Worm (Caenorhabditis elegans) whole organism, L3 larva: ENCODE data around the gene sup-9.

ENCODE experiments used
- aly-2 ChIP-seq: fragments of 150-350 bp; optimal IDR thresholded peaks from 2 replicates; lab custom pipeline; 2014; ENCODE audit warnings: missing biosample characterization, missing genetic modification characterization
- ceh-28 ChIP-seq: fragments of 150-350 bp; optimal IDR thresholded peaks from 2 replicates; lab custom pipeline; 2014; ENCODE audit warnings: missing biosample characterization, missing genetic modification reagents, missing genetic modification characterization
- egl-5 ChIP-seq: fragments of 150-350 bp; optimal IDR thresholded peaks from 2 replicates; lab custom pipeline; 2017; ENCODE audit warnings: missing biosample characterization, missing genetic modification reagents, missing genetic modification characterization, inconsistent platforms
- elt-1 ChIP-seq: fragments of 150-350 bp; optimal IDR thresholded peaks from 2 replicates; lab custom pipeline; 2014; ENCODE audit warnings: missing biosample characterization, missing genetic modification characterization
- elt-2 ChIP-seq: sonication (generic microtip); optimal IDR thresholded peaks from 2 replicates; lab custom pipeline; 2016; ENCODE audit warnings: missing genetic modification reagents, mild to moderate bottlenecking, missing genetic modification characterization, missing compliant biosample characterization
- elt-3 ChIP-seq, 3 experiments: fragments of 150-350 bp in 1 of 3; sonication (generic microtip) in 2 of 3; optimal IDR thresholded peaks; 2 replicates in 2 of 3; 4 replicates in 1 of 3; lab custom pipeline; 2014 to 2017; ENCODE audit warnings: missing biosample characterization in 3 of 3, missing genetic modification characterization in 3 of 3
- eor-1 ChIP-seq, 2 experiments: fragments of 150-350 bp; optimal IDR thresholded peaks; 2 replicates each; lab custom pipeline; 2014 to 2018; ENCODE audit warnings: missing biosample characterization in 2 of 2, missing genetic modification characterization in 2 of 2
- fkh-10 ChIP-seq: sonication (generic microtip); optimal IDR thresholded peaks from 2 replicates; lab custom pipeline; 2017; ENCODE audit warnings: missing biosample characterization, missing genetic modification reagents, missing genetic modification characterization
- fos-1 ChIP-seq: fragments of 150-350 bp; optimal IDR thresholded peaks from 2 replicates; lab custom pipeline; 2014; ENCODE audit warnings: missing biosample characterization, missing genetic modification characterization
- hmg-11 ChIP-seq: sonication (generic microtip); optimal IDR thresholded peaks from 2 replicates; lab custom pipeline; 2016; ENCODE audit warnings: missing genetic modification characterization, missing compliant biosample characterization
- lin-15B ChIP-seq: fragments of 150-350 bp; optimal IDR thresholded peaks from 2 replicates; lab custom pipeline; 2014; ENCODE audit warnings: missing biosample characterization, missing genetic modification characterization
- lin-39 ChIP-seq: fragments of 150-350 bp; optimal IDR thresholded peaks from 2 replicates; lab custom pipeline; 2018; ENCODE audit warnings: missing biosample characterization, missing genetic modification reagents, missing genetic modification characterization
- lsy-12 ChIP-seq: sonication (generic microtip); optimal IDR thresholded peaks from 2 replicates; lab custom pipeline; 2016; ENCODE audit warnings: mild to moderate bottlenecking, missing genetic modification characterization, missing compliant biosample characterization
- mml-1 ChIP-seq: fragments of 150-350 bp; sonication (generic microtip); optimal IDR thresholded peaks from 3 replicates; lab custom pipeline; 2014; ENCODE audit warnings: missing biosample characterization, missing genetic modification characterization
- nfya-1 ChIP-seq: sonication (generic microtip); optimal IDR thresholded peaks from 2 replicates; lab custom pipeline; 2017; ENCODE audit warnings: missing genetic modification characterization, mild to moderate bottlenecking, missing compliant biosample characterization, antibody characterized with exemption, moderate library complexity; ENCODE audit not compliant: insufficient read depth
- nhr-11 ChIP-seq: fragments of 150-350 bp; optimal IDR thresholded peaks from 2 replicates; lab custom pipeline; 2014; ENCODE audit warnings: missing biosample characterization, missing genetic modification characterization
- nhr-12 ChIP-seq: fragments of 150-350 bp; optimal IDR thresholded peaks from 2 replicates; lab custom pipeline; 2014; ENCODE audit warnings: missing biosample characterization, missing genetic modification characterization
- nhr-237 ChIP-seq: fragments of 150-350 bp; optimal IDR thresholded peaks from 2 replicates; lab custom pipeline; 2014; ENCODE audit warnings: missing biosample characterization, missing genetic modification characterization
- nhr-25 ChIP-seq: sonication (generic microtip); optimal IDR thresholded peaks from 2 replicates; lab custom pipeline; 2017; ENCODE audit warnings: missing biosample characterization, missing genetic modification characterization
- nhr-28 ChIP-seq: fragments of 150-350 bp; optimal IDR thresholded peaks from 2 replicates; lab custom pipeline; 2014; ENCODE audit warnings: missing biosample characterization, missing genetic modification characterization
- nhr-43 ChIP-seq: sonication (generic microtip); optimal IDR thresholded peaks from 2 replicates; lab custom pipeline; 2016; ENCODE audit warnings: mild to moderate bottlenecking, missing genetic modification characterization, missing compliant biosample characterization; ENCODE audit not compliant: poor library complexity, severe bottlenecking
- nhr-76 ChIP-seq: fragments of 150-350 bp; sonication (generic microtip); optimal IDR thresholded peaks from 5 replicates; lab custom pipeline; 2014; ENCODE audit warnings: missing biosample characterization, missing genetic modification characterization
- nhr-77 ChIP-seq: fragments of 150-350 bp; optimal IDR thresholded peaks from 2 replicates; lab custom pipeline; 2014; ENCODE audit warnings: missing biosample characterization, missing genetic modification characterization
- pha-4 ChIP-seq: fragments of 150-350 bp; optimal IDR thresholded peaks from 2 replicates; lab custom pipeline; 2014; ENCODE audit warnings: missing biosample characterization, missing genetic modification reagents, missing genetic modification characterization
- sea-2 ChIP-seq: fragments of 150-350 bp; sonication (generic microtip); optimal IDR thresholded peaks from 4 replicates; lab custom pipeline; 2014; ENCODE audit warnings: missing biosample characterization, missing genetic modification reagents, missing genetic modification characterization
- skn-1 ChIP-seq: fragments of 150-350 bp; optimal IDR thresholded peaks from 2 replicates; lab custom pipeline; 2014; ENCODE audit warnings: missing biosample characterization, missing genetic modification characterization
- tbx-2 ChIP-seq: sonication (generic microtip); optimal IDR thresholded peaks from 2 replicates; lab custom pipeline; 2016; ENCODE audit warnings: mild to moderate bottlenecking, missing genetic modification characterization, missing compliant biosample characterization
- unc-62 ChIP-seq: fragments of 150-350 bp; sonication (generic microtip); optimal IDR thresholded peaks from 4 replicates; lab custom pipeline; 2014; ENCODE audit warnings: missing biosample characterization, missing genetic modification reagents, missing genetic modification characterization
- zag-1 ChIP-seq: fragments of 150-350 bp; optimal IDR thresholded peaks from 2 replicates; lab custom pipeline; 2014; ENCODE audit warnings: missing biosample characterization, missing genetic modification characterization
- ztf-11 ChIP-seq: fragments of 150-350 bp; optimal IDR thresholded peaks from 2 replicates; lab custom pipeline; 2014; ENCODE audit warnings: missing biosample characterization, missing genetic modification characterization

Gene sup-9

ce11 chrII:2719212-2719611, 32.4 kb upstream of the sup-9 start:
- no peak for TF ChIP-seq nhr-28 (tag; lab: Kevin White, UChicago)
- TF ChIP-seq nhr-12 (tag; lab: Kevin White, UChicago), result no peak
- no peak for TF ChIP-seq eor-1 (tag; optimal IDR thresholded peaks at IDR 0.05; lab: Kevin White, UChicago)
- no peak for TF ChIP-seq lin-15B (tag; lab: Kevin White, UChicago)
- no peak for TF ChIP-seq mml-1 (tag; lab: Kevin White, UChicago)
- no peak for TF ChIP-seq sea-2
- no peak for TF ChIP-seq ztf-11 (tag; lab: Kevin White, UChicago)
- no peak for TF ChIP-seq nhr-77 (tag; lab: Kevin White, UChicago)
- no peak for TF ChIP-seq zag-1
- no peak for TF ChIP-seq nhr-237 (tag; lab: Kevin White, UChicago)
- no peak for TF ChIP-seq pha-4

- no peak for TF ChIP-seq sea-2
- TF ChIP-seq fos-1 (tag; lab: Kevin White, UChicago), result no peak
- no peak for TF ChIP-seq hmg-11 (tag; lab: Kevin White, UChicago)
- TF ChIP-seq nhr-11 (tag; lab: Kevin White, UChicago), result no peak
- TF ChIP-seq lin-39 (tag; lab: Kevin White, UChicago), result no peak
- TF ChIP-seq ceh-28 (tag; lab: Kevin White, UChicago), result no peak
- TF ChIP-seq nhr-77 (tag; lab: Kevin White, UChicago), result no peak
- no peak for TF ChIP-seq elt-3 (tag; optimal IDR thresholded peaks at IDR 0.05; lab: Kevin White, UChicago)
- no peak for TF ChIP-seq nhr-76 (tag; lab: Kevin White, UChicago)
- TF ChIP-seq skn-1 (tag; lab: Kevin White, UChicago), result no peak
- no peak for TF ChIP-seq nhr-43 (tag; lab: Kevin White, UChicago)
These were observed 30.5 kb upstream of the sup-9 start, which contains the start of gene T05A8.3 for ce11 chrII:2717335-2717734. TSS of gene T05A8.3 (minus strand) at chrII:2717435.

ce11 chrII:2710919-2711318, 24.1 kb upstream of the sup-9 start, which contains the start of gene T05A8.2:
TSS of gene T05A8.2 (minus strand) at chrII:2711019.
- TF ChIP-seq aly-2 (tag; lab: Kevin White, UChicago), result no peak
- TF ChIP-seq nhr-25 (tag; lab: Kevin White, UChicago), result no peak
- no peak for TF ChIP-seq nfya-1 (tag; lab: Kevin White, UChicago)
- TF ChIP-seq fkh-10 (GFP tag; lab: Kevin White, UChicago), result no peak
- no peak for TF ChIP-seq nhr-12 (tag; lab: Kevin White, UChicago)
- TF ChIP-seq hmg-11 (tag; lab: Kevin White, UChicago), result no peak
- TF ChIP-seq egl-5 (tag; lab: Kevin White, UChicago), result no peak

ce11 chrII:2709942-2710341, 23.1 kb upstream of the sup-9 start, which contains the start of gene T05A8.1:
TSS of gene T05A8.1 (minus strand) at chrII:2710042.
- TF ChIP-seq mml-1 (tag; lab: Kevin White, UChicago) (no peak), unc-62 (GFP tag; lab: Kevin White, UChicago) (no peak), sea-2 (no peak), fos-1 (tag; lab: Kevin White, UChicago) (no peak), elt-1 (no peak)
- TF ChIP-seq, all 47 proteins: peak for 0

- TF ChIP-seq zag-1 (no peak), elt-2 (tag; lab: Kevin White, UChicago) (peak; percentile 23), egl-5 (tag; lab: Kevin White, UChicago) (peak; percentile 15), lin-39 (tag; lab: Kevin White, UChicago) (peak; percentile 16), lsy-12 (tag; lab: Kevin White, UChicago) (no peak), eor-1 (tag; optimal IDR thresholded peaks at IDR 0.05; lab: Kevin White, UChicago) (no peak), sea-2 (no peak)
These were observed 21.0 kb upstream of the sup-9 start, which contains the start of gene Y47G7B.2 for ce11 chrII:2707872-2708271. TSS of gene Y47G7B.2 (minus strand) at chrII:2708014.

ce11 chrII:2705200-2705599, 18.4 kb upstream of the sup-9 start, which contains the start of gene srh-128:
TSS of gene srh-128 (minus strand) at chrII:2705300.
- TF ChIP-seq tbx-2 (tag; lab: Kevin White, UChicago), result no peak
- TF ChIP-seq nhr-43 (tag; lab: Kevin White, UChicago), result no peak
- TF ChIP-seq fkh-10 (GFP tag; lab: Kevin White, UChicago), result no peak
